Worm (Caenorhabditis elegans): ENCODE measurements around the gene K02D10.8.

K02D10.8 gene

DNA sequence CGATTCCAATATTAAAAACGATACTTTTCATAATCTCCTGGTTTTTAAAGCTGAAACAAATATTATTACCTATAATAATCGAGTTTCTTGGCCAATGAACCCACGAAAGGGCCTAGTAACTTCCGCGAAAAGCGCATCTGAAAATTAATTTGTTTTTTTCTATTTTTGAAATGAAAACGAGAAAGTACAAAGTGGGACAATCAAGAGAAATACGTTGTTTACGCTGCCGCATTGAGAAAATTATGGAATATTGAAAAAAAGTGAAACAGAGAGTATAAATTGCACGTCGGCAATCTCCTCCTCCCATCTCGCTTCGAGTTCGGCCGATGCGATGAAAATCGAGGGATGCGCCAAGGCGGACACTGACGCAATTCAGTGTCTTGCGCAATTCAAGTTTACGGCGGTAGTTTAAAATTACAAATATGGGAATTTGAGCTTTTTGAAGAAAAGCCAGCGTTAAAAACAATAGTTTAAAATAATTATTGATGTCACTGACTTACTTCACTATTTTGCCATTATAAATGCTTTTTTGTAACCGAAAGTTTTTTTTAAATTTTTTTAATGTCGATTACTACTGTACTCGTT, 44.8 kb upstream of the K02D10.8 start, which contains the start of gene pdhk-2 (continued):
- TF ChIP-seq T26A8.4 (GFP tag; IDR thresholded peaks at IDR 0.05) (peak; percentile 93), F37D6.2 (tag; optimal IDR thresholded peaks at IDR 0.05) (peak; percentile 88), nhr-25 (tag; optimal IDR thresholded peaks at IDR 0.05; ENCODE audit: borderline replicate concordance, insufficient read depth) (peak; percentile 64), duxl-1 (tag; optimal IDR thresholded peaks at IDR 0.05; ENCODE audit: poor library complexity) (peak; percentile 86), mes-2 (tag; optimal IDR thresholded peaks at IDR 0.05; ENCODE audit: poor library complexity, severe bottlenecking) (peak; percentile 91), lin-38 (GFP tag; IDR thresholded peaks at IDR 0.05) (peak; percentile 89), set-16 (GFP tag; IDR thresholded peaks at IDR 0.05) (peak; percentile 49; the same call in 1 of the 2 replicates), arid-1 (GFP tag; conservative IDR thresholded peaks at IDR 0.05) (peak; percentile 91), lir-3 (tag; optimal IDR thresholded peaks at IDR 0.05) (peak; percentile 43), nhr-76 (tag; optimal IDR thresholded peaks at IDR 0.05) (no peak), mxl-2 (GFP tag; conservative IDR thresholded peaks at IDR 0.05) (no peak), mep-1 (tag; optimal IDR thresholded peaks at IDR 0.05) (peak; percentile 96), tra-1 (GFP tag; IDR thresholded peaks at IDR 0.05) (peak; percentile 59; the same call in 1 of the 2 replicates), nhr-6 (tag; optimal IDR thresholded peaks at IDR 0.05) (peak; percentile 90), gei-8 (GFP tag; optimal IDR thresholded peaks at IDR 0.05) (peak; percentile 26), zip-11 (GFP tag; IDR thresholded peaks at IDR 0.05) (no peak), Y48G9A.11 (GFP tag; IDR thresholded peaks at IDR 0.05) (peak; percentile 67; the same call in 1 of the 2 replicates), F49E8.2 (tag; optimal IDR thresholded peaks at IDR 0.05; ENCODE audit: borderline replicate concordance) (peak; percentile 73), nhr-111 (GFP tag; optimal IDR thresholded peaks at IDR 0.05) (no peak), R02D3.7 (tag; optimal IDR thresholded peaks at IDR 0.05) (no peak), lin-13 (GFP tag; optimal IDR thresholded peaks at IDR 0.05) (peak; percentile 82), spr-1 (tag; optimal IDR thresholded peaks at IDR 0.05) (peak; percentile 86), madf-9 (GFP tag; conservative IDR thresholded peaks at IDR 0.05) (peak; percentile 72), daf-8 (GFP tag; IDR thresholded peaks at IDR 0.05) (no peak), unc-62 (GFP tag; optimal IDR thresholded peaks at IDR 0.05 in 1 of 2) (peak in 1 of 2 experiments; percentile 98), unc-62 (tag; optimal IDR thresholded peaks at IDR 0.05) (no peak), lin-1 (GFP tag; IDR thresholded peaks at IDR 0.05) (peak; percentile 55; the same call in 1 of the 2 replicates), aly-2 (tag; optimal IDR thresholded peaks at IDR 0.05) (no peak), ces-1 (GFP tag; optimal IDR thresholded peaks at IDR 0.05) (no peak), ceh-82 (tag; optimal IDR thresholded peaks at IDR 0.05) (no peak), ceh-20 (GFP tag; IDR thresholded peaks at IDR 0.05) (peak; percentile 90), ctbp-1 (GFP tag; IDR thresholded peaks at IDR 0.05) (peak; percentile 90), ceh-44 (GFP tag; IDR thresholded peaks at IDR 0.05) (0 out of 2 replicates have a peak, but pooled peaks have one; percentile 43), skn-1 (tag; optimal IDR thresholded peaks at IDR 0.05) (no peak), madf-5 (GFP tag; IDR thresholded peaks at IDR 0.05) (no peak), dmd-6 (GFP tag; IDR thresholded peaks at IDR 0.05) (peak; percentile 94), hlh-30 (tag; optimal IDR thresholded peaks at IDR 0.05; ENCODE audit: insufficient read depth) (peak; percentile 87), hlh-11 (tag; optimal IDR thresholded peaks at IDR 0.05) (peak; percentile 94), snpc-4 (tag; optimal IDR thresholded peaks at IDR 0.05) (no peak), ama-1 (optimal IDR thresholded peaks at IDR 0.05) (peak; percentile 81), ceh-62 (tag; optimal IDR thresholded peaks at IDR 0.05) (no peak), snpc-1.2 (GFP tag; IDR thresholded peaks at IDR 0.05) (no peak; the same call in 1 of the 2 replicates), ztf-11 (tag; optimal IDR thresholded peaks at IDR 0.05) (no peak), spr-3 (GFP tag; optimal IDR thresholded peaks at IDR 0.05) (peak; percentile 65), nhr-10 (tag; optimal IDR thresholded peaks at IDR 0.05) (no peak), nhr-28 (tag; optimal IDR thresholded peaks at IDR 0.05) (peak; percentile 73), zfp-3 (GFP tag; conservative IDR thresholded peaks at IDR 0.05) (peak; percentile 92), lin-15B (tag; optimal IDR thresholded peaks at IDR 0.05) (peak; percentile 33), egl-43 (GFP tag; IDR thresholded peaks at IDR 0.05) (no peak), dve-1 (tag; optimal IDR thresholded peaks at IDR 0.05; ENCODE audit: insufficient read depth) (peak; percentile 97)

Data from whole organism, L4 larva.